Fruit fly (Drosophila melanogaster) whole organism, prepupa: ENCODE results near the gene CG4080.

ENCODE experiments used
- CG6854 ChIP-seq: fragments of 200-800 bp; sonication (Bioruptor generic); optimal IDR thresholded peaks from 2 replicates; lab custom pipeline; 2017; ENCODE audit warnings: missing biosample characterization, mild to moderate bottlenecking, missing genetic modification characterization
- esn ChIP-seq: fragments of 200-800 bp; sonication (Bioruptor generic); optimal IDR thresholded peaks from 2 replicates; lab custom pipeline; 2016; ENCODE audit warnings: missing biosample characterization, mild to moderate bottlenecking, missing genetic modification characterization, moderate library complexity
- spab ChIP-seq: fragments of 200-800 bp; sonication (Bioruptor generic); optimal IDR thresholded peaks from 2 replicates; lab custom pipeline; 2017; ENCODE audit warnings: missing biosample characterization, mild to moderate bottlenecking, missing genetic modification characterization, missing genetic modification reagents

dm6 chr3L:9366850-9367430, 32.1 kb downstream of the CG4080 start, which contains the start of the genes Klp67A and CG4452:
- TF ChIP-seq CG6854 (GFP tag; lab: Kevin White, UChicago) (no peak), spab (no peak), esn (peak; percentile 62)
